Fruit fly (Drosophila melanogaster) whole organism, wandering third instar larva: ENCODE results near the gene Tlk.

Experiments used
- Abd-B ChIP-seq: fragments of >200 bp; optimal IDR thresholded peaks from 2 replicates; lab custom pipeline; 2017; ENCODE audit warnings: missing biosample characterization, missing genetic modification characterization
- CG32264 ChIP-seq: fragments of 200-800 bp; sonication (Bioruptor generic); optimal IDR thresholded peaks from 2 replicates; lab custom pipeline; 2016; ENCODE audit warnings: missing biosample characterization, missing genetic modification characterization
- CG9705 ChIP-seq: fragments of 200-800 bp; sonication (Bioruptor generic); optimal IDR thresholded peaks from 2 replicates; lab custom pipeline; 2018; ENCODE audit warnings: missing biosample characterization, mild to moderate bottlenecking, missing genetic modification characterization
- CrebA ChIP-seq: fragments of 200-800 bp; sonication (Bioruptor generic); optimal IDR thresholded peaks from 2 replicates; lab custom pipeline; 2016; ENCODE audit warnings: missing biosample characterization, mild to moderate bottlenecking, missing genetic modification characterization, borderline replicate concordance
- Dfd ChIP-seq: fragments of >200 bp; optimal IDR thresholded peaks from 2 replicates; lab custom pipeline; 2017; ENCODE audit warnings: missing biosample characterization, missing genetic modification characterization
- Dif ChIP-seq: fragments of 200-275, 200-300 bp; sonication (Bioruptor generic); optimal IDR thresholded peaks from 2 replicates; lab custom pipeline; 2018; ENCODE audit warnings: missing biosample characterization, missing genetic modification characterization; ENCODE audit not compliant: partially characterized antibody
- GATAd ChIP-seq: sonication (Bioruptor generic); optimal IDR thresholded peaks from 2 replicates; lab custom pipeline; 2016; ENCODE audit warnings: missing biosample characterization, missing genetic modification characterization
- HLH106 ChIP-seq: fragments of 200-800 bp; optimal IDR thresholded peaks from 3 replicates; lab custom pipeline; 2019; ENCODE audit warnings: missing biosample characterization, mild to moderate bottlenecking, missing genetic modification characterization, moderate library complexity
- Hnf4 ChIP-seq: fragments of 200-800 bp; sonication (Bioruptor generic); optimal IDR thresholded peaks from 2 replicates; lab custom pipeline; 2016; ENCODE audit warnings: missing biosample characterization, mild to moderate bottlenecking, missing genetic modification characterization
- Hr78 ChIP-seq: fragments of >200 bp; optimal IDR thresholded peaks from 2 replicates; lab custom pipeline; 2017; ENCODE audit warnings: missing biosample characterization, missing genetic modification characterization
- Hr83 ChIP-seq: fragments of 200-300 bp; sonication (Bioruptor generic); optimal IDR thresholded peaks from 2 replicates; lab custom pipeline; 2016; ENCODE audit warnings: missing biosample characterization, mild to moderate bottlenecking, missing genetic modification characterization, moderate library complexity; ENCODE audit not compliant: poor library complexity, severe bottlenecking
- Jra ChIP-seq: sonication (Bioruptor generic); optimal IDR thresholded peaks from 2 replicates; lab custom pipeline; 2016; ENCODE audit warnings: missing biosample characterization, missing genetic modification characterization
- Mio ChIP-seq: sonication (Bioruptor generic); optimal IDR thresholded peaks from 2 replicates; lab custom pipeline; 2016; ENCODE audit warnings: missing biosample characterization, missing genetic modification characterization
- Myc ChIP-seq: fragments of >200 bp; optimal IDR thresholded peaks from 2 replicates; lab custom pipeline; 2017
- N ChIP-seq: fragments of >200 bp; optimal IDR thresholded peaks from 2 replicates; lab custom pipeline; 2018; ENCODE audit warnings: missing biosample characterization, missing external identifiers, missing genetic modification characterization
- OdsH ChIP-seq: fragments of 200-800 bp; sonication (Bioruptor generic); optimal IDR thresholded peaks from 2 replicates; lab custom pipeline; 2016; ENCODE audit warnings: missing biosample characterization, mild to moderate bottlenecking, missing genetic modification characterization
- Rel ChIP-seq, 2 experiments: fragments of 200-800 bp; sonication (Bioruptor generic) in 1 of 2; optimal IDR thresholded peaks; 2 replicates in 1 of 2; 3 replicates in 1 of 2; lab custom pipeline; 2016 to 2019; ENCODE audit warnings: mild to moderate bottlenecking in 2 of 2, missing biosample characterization in 2 of 2, missing genetic modification characterization in 2 of 2, moderate library complexity in 1 of 2
- Sp1 ChIP-seq: fragments of 200-800 bp; sonication (Bioruptor generic); optimal IDR thresholded peaks from 3 replicates; lab custom pipeline; 2019; ENCODE audit warnings: missing biosample characterization, mild to moderate bottlenecking, missing genetic modification characterization, moderate library complexity
- Vsx2 ChIP-seq: fragments of 200-300, 225-300 bp; sonication (Bioruptor generic); optimal IDR thresholded peaks from 2 replicates; lab custom pipeline; 2018; ENCODE audit warnings: missing biosample characterization, missing genetic modification characterization; ENCODE audit not compliant: partially characterized antibody
- br ChIP-seq: fragments of 200-800 bp; sonication (Bioruptor generic); optimal IDR thresholded peaks from 2 replicates; lab custom pipeline; 2016; ENCODE audit warnings: missing biosample characterization, missing genetic modification characterization
- brk ChIP-seq: fragments of 200-800 bp; sonication (Bioruptor generic); optimal IDR thresholded peaks from 2 replicates; lab custom pipeline; 2016; ENCODE audit warnings: missing biosample characterization, mild to moderate bottlenecking, missing genetic modification characterization
- dl ChIP-seq, 2 experiments: fragments of 175-275, 200-275 bp in 1 of 2; fragments of 200-275 bp in 1 of 2; sonication (Bioruptor generic); optimal IDR thresholded peaks; lab custom pipeline; 2018; ENCODE audit warnings: mild to moderate bottlenecking in 2 of 2, missing biosample characterization in 2 of 2, missing genetic modification characterization in 2 of 2, moderate library complexity in 2 of 2; ENCODE audit not compliant: partially characterized antibody in 2 of 2, insufficient read depth in 1 of 2
- dmrt93B ChIP-seq: fragments of 200-800 bp; sonication (Bioruptor generic); optimal IDR thresholded peaks from 2 replicates; lab custom pipeline; 2018; ENCODE audit warnings: missing biosample characterization, mild to moderate bottlenecking, missing genetic modification characterization
- dsf ChIP-seq: sonication (Bioruptor generic); optimal IDR thresholded peaks from 2 replicates; lab custom pipeline; 2016; ENCODE audit warnings: missing biosample characterization, missing genetic modification characterization, borderline replicate concordance
- ey ChIP-seq: fragments of 200-800 bp; sonication (Bioruptor generic); optimal IDR thresholded peaks from 2 replicates; lab custom pipeline; 2016; ENCODE audit warnings: missing biosample characterization, missing genetic modification characterization
- foxo ChIP-seq, 2 experiments: fragments of 200-800 bp; sonication (Bioruptor generic); optimal IDR thresholded peaks; 2 replicates in 1 of 2; 3 replicates in 1 of 2; lab custom pipeline; 2016 to 2017; ENCODE audit warnings: missing biosample characterization in 2 of 2, missing genetic modification characterization in 2 of 2
- fru ChIP-seq: fragments of 200-800 bp; sonication (Bioruptor generic); optimal IDR thresholded peaks from 3 replicates; lab custom pipeline; 2016; ENCODE audit warnings: missing biosample characterization, mild to moderate bottlenecking, missing genetic modification characterization
- h ChIP-seq: fragments of 200-800 bp; sonication (Bioruptor generic); optimal IDR thresholded peaks from 3 replicates; lab custom pipeline; 2016; ENCODE audit warnings: missing biosample characterization, mild to moderate bottlenecking, missing genetic modification characterization
- jim ChIP-seq: fragments of 175-275, 200-325 bp; sonication (Bioruptor generic); optimal IDR thresholded peaks from 2 replicates; lab custom pipeline; 2016; ENCODE audit warnings: missing biosample characterization, mild to moderate bottlenecking, missing genetic modification characterization
- lola ChIP-seq: fragments of >200 bp; optimal IDR thresholded peaks from 2 replicates; lab custom pipeline; 2017; ENCODE audit warnings: missing biosample characterization, missing genetic modification characterization
- pan ChIP-seq: fragments of >200 bp; optimal IDR thresholded peaks from 2 replicates; lab custom pipeline; 2017
- psq ChIP-seq: fragments of 200-800 bp; sonication (Bioruptor generic); optimal IDR thresholded peaks from 3 replicates; lab custom pipeline; 2017; ENCODE audit warnings: missing biosample characterization, mild to moderate bottlenecking, missing genetic modification characterization, moderate library complexity
- rgr ChIP-seq: fragments of 200-800 bp; sonication (Bioruptor generic); optimal IDR thresholded peaks from 3 replicates; lab custom pipeline; 2016; ENCODE audit warnings: missing biosample characterization, mild to moderate bottlenecking, missing genetic modification characterization
- sage ChIP-seq: fragments of 200-800 bp; sonication (Bioruptor generic); optimal IDR thresholded peaks from 2 replicates; lab custom pipeline; 2016; ENCODE audit warnings: missing biosample characterization, mild to moderate bottlenecking, missing genetic modification characterization
- sv ChIP-seq: fragments of 200-800 bp; sonication (Bioruptor generic); optimal IDR thresholded peaks from 3 replicates; lab custom pipeline; 2016; ENCODE audit warnings: missing biosample characterization, missing genetic modification characterization
- tai ChIP-seq: sonication (Bioruptor generic); optimal IDR thresholded peaks from 2 replicates; lab custom pipeline; 2016; ENCODE audit warnings: missing biosample characterization, missing genetic modification characterization
- usp ChIP-seq: fragments of >200 bp; optimal IDR thresholded peaks from 2 replicates; lab custom pipeline; 2017; ENCODE audit warnings: missing biosample characterization, missing genetic modification characterization
- woc ChIP-seq: sonication (Bioruptor generic); optimal IDR thresholded peaks from 2 replicates; lab custom pipeline; 2016; ENCODE audit warnings: missing biosample characterization, mild to moderate bottlenecking, missing genetic modification characterization

Gene Tlk

DNA sequence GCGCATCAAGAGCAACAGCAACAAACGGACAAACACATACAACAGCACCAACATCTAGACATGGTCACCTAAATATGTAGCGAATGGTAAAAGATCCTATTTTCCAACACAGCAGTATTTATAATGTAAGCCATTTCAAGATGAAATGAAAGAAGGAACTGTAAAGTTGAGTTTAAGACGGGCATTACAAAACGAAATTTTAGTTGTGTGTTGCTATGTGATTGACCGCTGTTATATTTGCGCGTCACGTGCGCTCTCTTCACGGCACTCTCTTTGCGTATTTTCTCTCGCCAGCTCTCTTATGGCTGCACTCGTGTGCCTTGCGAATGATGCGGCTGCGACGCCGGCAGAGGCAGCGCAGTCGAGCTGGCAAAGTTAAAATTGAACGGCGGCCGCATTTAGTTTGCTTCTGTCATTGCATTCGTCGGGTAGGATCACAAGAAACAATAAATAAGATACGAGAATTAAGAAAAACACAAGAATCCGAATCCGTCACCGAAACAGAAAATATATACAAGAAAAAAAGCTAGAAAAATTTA, 31.9 kb upstream of the Tlk start:
- TF ChIP-seq pan (lab: Kevin White, UChicago) (no peak), dmrt93B (GFP tag; lab: Kevin White, UChicago) (peak; percentile 2), Dfd (GFP tag; lab: Kevin White, UChicago) (no peak), brk (GFP tag; lab: Kevin White, UChicago) (no peak), jim (GFP tag; lab: Kevin White, UChicago) (no peak), foxo (GFP tag; optimal IDR thresholded peaks at IDR 0.05; lab: Kevin White, UChicago) (peak in 1 of 2 experiments; percentile 67), dl (GFP tag; optimal IDR thresholded peaks at IDR 0.05; lab: Kevin White, UChicago; ENCODE audit: insufficient read depth in 1 of 2, partially characterized antibody in 2 of 2) (peak; percentile 47 to 60), OdsH (GFP tag; lab: Kevin White, UChicago) (peak; percentile 57), br (GFP tag; lab: Kevin White, UChicago) (peak; percentile 71), Hr78 (no peak), Sp1 (GFP tag; lab: Kevin White, UChicago) (peak; percentile 38), sv (GFP tag; lab: Kevin White, UChicago) (peak; percentile 24), Jra (no peak), HLH106 (peak; percentile 44), h (GFP tag; lab: Kevin White, UChicago) (peak; percentile 62), Hnf4 (GFP tag; lab: Kevin White, UChicago) (peak; percentile 14), woc (GFP tag; lab: Kevin White, UChicago) (peak; percentile 68), dsf (no peak), Mio (GFP tag; lab: Kevin White, UChicago) (no peak), psq (GFP tag; lab: Kevin White, UChicago) (peak; percentile 40), fru (GFP tag; lab: Kevin White, UChicago) (peak; percentile 64), usp (no peak), N (GFP tag; lab: Kevin White, UChicago) (no peak), Rel (GFP tag; optimal IDR thresholded peaks at IDR 0.05; lab: Kevin White, UChicago) (no peak), Rel (tag; optimal IDR thresholded peaks at IDR 0.05; lab: Kevin White, UChicago) (no peak), ey (GFP tag; lab: Kevin White, UChicago) (peak; percentile 81), Myc (lab: Kevin White, UChicago) (no peak), rgr (GFP tag; lab: Kevin White, UChicago) (peak; percentile 66), Abd-B (no peak), Dif (GFP tag; lab: Kevin White, UChicago) (peak; percentile 82)
- TF ChIP-seq, all 38 proteins: peak for 16

DNA sequence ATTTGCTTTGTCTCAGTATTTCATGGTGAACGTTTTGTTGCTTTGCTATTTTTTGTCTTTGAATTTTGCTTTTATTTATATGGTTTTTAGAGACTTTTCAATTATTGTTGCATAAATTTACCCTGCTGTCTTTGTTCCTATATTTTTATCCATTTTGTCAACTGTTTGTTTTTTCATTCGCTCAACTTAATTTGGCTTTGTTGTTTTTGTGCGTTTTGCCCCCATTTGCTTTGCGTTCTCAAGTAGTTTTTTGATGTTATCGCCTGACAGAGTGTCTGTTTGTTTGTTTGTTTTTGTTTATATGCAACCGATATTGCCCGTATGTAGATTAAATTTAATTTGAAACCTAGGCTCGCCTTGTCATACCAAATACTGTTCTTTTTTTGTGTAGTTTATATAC, 31.2 kb upstream of the Tlk start:
- TF ChIP-seq woc (GFP tag; lab: Kevin White, UChicago) (no peak), Sp1 (GFP tag; lab: Kevin White, UChicago) (no peak), CG32264 (no peak), jim (GFP tag; lab: Kevin White, UChicago) (no peak), sv (GFP tag; lab: Kevin White, UChicago) (no peak), CrebA (GFP tag; lab: Kevin White, UChicago) (no peak), dl (GFP tag; optimal IDR thresholded peaks at IDR 0.05; lab: Kevin White, UChicago; ENCODE audit: insufficient read depth in 1 of 2, partially characterized antibody in 2 of 2) (no peak), fru (GFP tag; lab: Kevin White, UChicago) (no peak), br (GFP tag; lab: Kevin White, UChicago) (no peak)

DNA sequence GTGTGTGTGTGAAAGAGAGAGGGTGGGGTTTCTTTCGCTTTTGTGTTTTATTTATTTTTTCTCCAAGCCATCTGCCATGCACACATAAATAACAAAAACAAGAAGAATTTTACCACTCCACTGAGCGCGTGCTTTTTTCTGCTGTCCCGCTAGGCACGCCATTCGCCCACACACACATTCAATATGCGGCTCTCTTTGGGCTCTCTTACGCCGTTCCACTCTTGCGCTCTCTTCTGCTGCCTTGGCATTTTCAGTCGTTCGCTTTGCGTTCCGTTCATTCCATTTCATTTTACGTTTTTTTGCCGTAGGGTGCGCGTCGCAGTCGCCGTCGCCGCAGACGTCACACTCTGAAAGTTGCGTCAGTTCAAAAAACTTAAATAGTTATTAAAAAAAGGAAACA, 30.7 kb upstream of the Tlk start:
- TF ChIP-seq Hnf4 (GFP tag; lab: Kevin White, UChicago) (no peak), Sp1 (GFP tag; lab: Kevin White, UChicago) (peak; percentile 31), OdsH (GFP tag; lab: Kevin White, UChicago) (no peak), HLH106 (no peak), dsf (no peak), brk (GFP tag; lab: Kevin White, UChicago) (no peak), Abd-B (no peak), N (GFP tag; lab: Kevin White, UChicago) (no peak), dl (GFP tag; optimal IDR thresholded peaks at IDR 0.05; lab: Kevin White, UChicago; ENCODE audit: insufficient read depth in 1 of 2, partially characterized antibody in 2 of 2) (peak; percentile 88), Vsx2 (GFP tag; lab: Kevin White, UChicago) (peak; percentile 32), Hr83 (peak; percentile 48), pan (lab: Kevin White, UChicago) (no peak), Dif (GFP tag; lab: Kevin White, UChicago) (peak; percentile 93), usp (no peak), Dfd (GFP tag; lab: Kevin White, UChicago) (no peak), sv (GFP tag; lab: Kevin White, UChicago) (no peak), ey (GFP tag; lab: Kevin White, UChicago) (no peak), Jra (peak; percentile 15), Myc (lab: Kevin White, UChicago) (no peak), lola (GFP tag; lab: Kevin White, UChicago) (no peak), Hr78 (no peak), h (GFP tag; lab: Kevin White, UChicago) (peak; percentile 36), jim (GFP tag; lab: Kevin White, UChicago) (no peak), CrebA (GFP tag; lab: Kevin White, UChicago) (peak; percentile 63), GATAd (GFP tag; lab: Kevin White, UChicago) (no peak), tai (no peak), rgr (GFP tag; lab: Kevin White, UChicago) (peak; percentile 34), sage (GFP tag; lab: Kevin White, UChicago) (peak; percentile 35), Mio (GFP tag; lab: Kevin White, UChicago) (no peak), foxo (GFP tag; optimal IDR thresholded peaks at IDR 0.05; lab: Kevin White, UChicago) (no peak), CG9705 (GFP tag; lab: Kevin White, UChicago) (no peak), fru (GFP tag; lab: Kevin White, UChicago) (peak; percentile 47), woc (GFP tag; lab: Kevin White, UChicago) (no peak), psq (GFP tag; lab: Kevin White, UChicago) (peak; percentile 91), dmrt93B (GFP tag; lab: Kevin White, UChicago) (no peak), br (GFP tag; lab: Kevin White, UChicago) (no peak), CG32264 (peak; percentile 59)
